Fruit fly (Drosophila melanogaster): ENCODE measurements around the gene mRpL33.
"Not testable (repeated sequence)": the region's sequence is repeated elsewhere in the genome, so short reads cannot be mapped to it uniquely, and the experiment has no call there.

The mRpL33 gene

dm6 chrX:4323911-4324368 lies 1.9 kb upstream of the mRpL33 start:
- peak; percentile 73 for TF ChIP-seq CG9948 (tag; optimal IDR thresholded peaks at IDR 0.05)
- peak; percentile 73 for TF ChIP-seq CG14655 (GFP tag; optimal IDR thresholded peaks at IDR 0.05)
- TF ChIP-seq CG10348 (GFP tag; IDR thresholded peaks at IDR 0.05) = no peak
- TF ChIP-seq EcR (GFP tag; optimal IDR thresholded peaks at IDR 0.05) = no peak
- peak; percentile 28 for TF ChIP-seq D1 (tag; optimal IDR thresholded peaks at IDR 0.05)
- TF ChIP-seq fd96Ca (GFP tag; IDR thresholded peaks at IDR 0.05) = peak; percentile 70; the same call in 2 of the 3 replicates
- TF ChIP-seq CG8301 (tag; optimal IDR thresholded peaks at IDR 0.05) = peak; percentile 68
- TF ChIP-seq CG13204 (GFP tag; optimal IDR thresholded peaks at IDR 0.05) = peak; percentile 44
- TF ChIP-seq Pif1B (GFP tag; optimal IDR thresholded peaks at IDR 0.05) = peak; percentile 63
- peak; percentile 43 for TF ChIP-seq Pif1A (GFP tag; optimal IDR thresholded peaks at IDR 0.05)
- TF ChIP-seq CG15710 (tag; optimal IDR thresholded peaks at IDR 0.05) = peak; percentile 50
- peak; percentile 76 for TF ChIP-seq CG32121 (GFP tag; IDR thresholded peaks at IDR 0.05)
- no peak for TF ChIP-seq gl (tag; optimal IDR thresholded peaks at IDR 0.05)
- peak; percentile 73 for TF ChIP-seq CG4496 (GFP tag; IDR thresholded peaks at IDR 0.05)
- TF ChIP-seq CG8159 (tag; optimal IDR thresholded peaks at IDR 0.05) = peak; percentile 72
- peak; percentile 69 for TF ChIP-seq Snoo (tag; optimal IDR thresholded peaks at IDR 0.05)
- peak; percentile 77 for TF ChIP-seq Ets98B (GFP tag; IDR thresholded peaks at IDR 0.05)
- peak; percentile 54 for TF ChIP-seq CG17806 (tag; optimal IDR thresholded peaks at IDR 0.05)
- 0 out of 2 replicates have a peak, but pooled peaks have one; percentile 23 for TF ChIP-seq rn (GFP tag; IDR thresholded peaks at IDR 0.05)
- TF ChIP-seq CG34367 (tag; optimal IDR thresholded peaks at IDR 0.05) = no peak
- TF ChIP-seq CG12605 (GFP tag; IDR thresholded peaks at IDR 0.05) = 0 out of 2 replicates have a peak, but pooled peaks have one; percentile 45

dm6 chrX:4322234-4323210 lies 491 bp upstream of the mRpL33 start, which contains the start of gene norpA:
norpA (plus strand) TSS chrX:4322626.
- TF ChIP-seq gl (tag; optimal IDR thresholded peaks at IDR 0.05) (peak; percentile 16), Pif1B (GFP tag; optimal IDR thresholded peaks at IDR 0.05) (peak; percentile 53), CG34367 (tag; optimal IDR thresholded peaks at IDR 0.05) (peak; percentile 41), CG12605 (GFP tag; IDR thresholded peaks at IDR 0.05) (peak; percentile 65), fd96Ca (GFP tag; IDR thresholded peaks at IDR 0.05) (peak; percentile 68; the same call in 2 of the 3 replicates), CG10348 (GFP tag; IDR thresholded peaks at IDR 0.05) (no peak), CG14655 (GFP tag; optimal IDR thresholded peaks at IDR 0.05) (no peak), CG4496 (GFP tag; IDR thresholded peaks at IDR 0.05) (peak; percentile 55; the same call in 1 of the 3 replicates), Ets98B (GFP tag; IDR thresholded peaks at IDR 0.05) (peak; percentile 61), CG13204 (GFP tag; optimal IDR thresholded peaks at IDR 0.05) (no peak), rn (GFP tag; IDR thresholded peaks at IDR 0.05) (no peak), CG8301 (tag; optimal IDR thresholded peaks at IDR 0.05) (peak; percentile 46), Pif1A (GFP tag; optimal IDR thresholded peaks at IDR 0.05) (peak; percentile 59), CG17806 (tag; optimal IDR thresholded peaks at IDR 0.05) (peak; percentile 9), EcR (GFP tag; optimal IDR thresholded peaks at IDR 0.05) (no peak), CG15710 (tag; optimal IDR thresholded peaks at IDR 0.05) (peak; percentile 10), CG8159 (tag; optimal IDR thresholded peaks at IDR 0.05) (peak; percentile 10), Snoo (tag; optimal IDR thresholded peaks at IDR 0.05) (peak; percentile 29), CG9948 (tag; optimal IDR thresholded peaks at IDR 0.05) (peak; percentile 35), D1 (tag; optimal IDR thresholded peaks at IDR 0.05) (peak; percentile 70), CG32121 (GFP tag; IDR thresholded peaks at IDR 0.05) (no peak; the same call in 1 of the 2 replicates)

DNA sequence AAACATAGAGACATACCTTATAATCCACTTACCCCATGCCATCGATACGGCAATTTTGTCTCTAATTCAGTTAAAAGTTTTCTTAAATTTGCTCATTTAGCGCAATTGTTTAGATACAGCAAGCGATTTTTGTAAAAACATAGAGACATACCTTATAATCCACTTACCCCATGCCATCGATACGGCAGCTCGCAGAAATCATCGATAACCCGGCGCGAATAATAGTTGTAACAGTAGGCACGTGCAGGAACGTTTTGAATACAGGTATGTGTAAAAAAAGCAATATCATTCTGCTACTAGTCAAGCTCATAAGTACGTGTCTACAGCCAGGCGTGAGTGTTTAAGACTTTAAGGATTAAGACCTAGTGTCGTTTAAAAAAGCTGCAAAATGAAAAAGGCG lies 2.8 kb downstream of the mRpL33 start, which contains the start of gene NO66:
TSS of gene NO66 (plus strand) at position 199 of the 400 bp plus-strand sequence.
- not testable (repeated sequence) for TF ChIP-seq CG32121 (GFP tag; IDR thresholded peaks at IDR 0.05); Ets98B (GFP tag; IDR thresholded peaks at IDR 0.05); EcR (GFP tag; optimal IDR thresholded peaks at IDR 0.05)

dm6 chrX:4318701-4319100 lies 3.3 kb downstream of the mRpL33 start, which contains the start of gene mei-9:
mei-9 (minus strand) TSS chrX:4318801.
- not testable (repeated sequence) for TF ChIP-seq CG4496 (GFP tag; IDR thresholded peaks at IDR 0.05); EcR (GFP tag; optimal IDR thresholded peaks at IDR 0.05); CG14655 (GFP tag; optimal IDR thresholded peaks at IDR 0.05)

DNA sequence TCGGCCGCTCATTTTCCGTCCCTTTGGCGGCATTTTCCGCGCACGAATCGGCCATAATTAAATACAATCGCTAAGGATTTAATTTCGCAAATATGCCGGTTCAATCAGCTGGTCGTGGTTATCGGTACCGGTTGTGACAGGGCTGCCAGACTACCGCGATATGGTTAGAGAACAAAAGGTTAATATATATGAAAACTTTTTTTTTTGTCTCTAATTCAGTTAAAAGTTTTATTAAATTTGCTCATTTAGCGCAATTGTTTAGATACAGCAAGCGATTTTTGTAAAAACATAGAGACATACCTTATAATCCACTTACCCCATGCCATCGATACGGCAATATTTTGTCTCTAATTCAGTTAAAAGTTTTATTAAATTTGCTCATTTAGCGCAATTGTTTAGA lies 4.0 kb downstream of the mRpL33 start:
- peak; percentile 70; the same call in 2 of the 3 replicates for TF ChIP-seq CG4496 (GFP tag; IDR thresholded peaks at IDR 0.05)
- peak; percentile 55 for TF ChIP-seq rn (GFP tag; IDR thresholded peaks at IDR 0.05)
- 0 out of 3 replicates have a peak, but pooled peaks have one; percentile 10 for TF ChIP-seq fd96Ca (GFP tag; IDR thresholded peaks at IDR 0.05)
- TF ChIP-seq CG12605 (GFP tag; IDR thresholded peaks at IDR 0.05) = peak; percentile 36
- peak; percentile 38; the same call in 1 of the 2 replicates for TF ChIP-seq CG32121 (GFP tag; IDR thresholded peaks at IDR 0.05)
- TF ChIP-seq Ets98B (GFP tag; IDR thresholded peaks at IDR 0.05) = peak; percentile 55

DNA sequence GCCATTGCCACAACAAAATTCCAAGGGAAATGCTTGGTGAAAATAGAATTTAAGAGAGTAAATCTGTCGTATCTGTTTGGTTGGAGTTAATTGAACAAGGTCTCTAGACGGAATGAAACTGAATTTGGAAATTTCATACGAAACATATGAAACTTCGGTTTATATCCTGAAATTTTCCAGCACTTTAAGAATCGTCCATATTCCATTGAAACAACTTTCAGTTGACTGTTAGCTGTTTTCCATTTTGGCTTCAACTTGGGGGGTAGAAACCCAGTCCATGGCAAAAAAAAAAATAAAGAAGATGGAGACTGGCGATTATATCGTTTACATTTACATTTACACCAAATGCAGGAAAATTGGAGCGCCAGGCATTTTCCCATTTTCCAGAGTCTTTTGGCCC lies 10.3 kb downstream of the mRpL33 start, which contains the start of gene CG15579:
TSS of gene CG15579 (minus strand) at position 101 of the 400 bp plus-strand sequence.
- no peak for TF ChIP-seq CG4496 (GFP tag; IDR thresholded peaks at IDR 0.05)
- TF ChIP-seq CG32121 (GFP tag; IDR thresholded peaks at IDR 0.05) = no peak
- TF ChIP-seq Pif1B (GFP tag; optimal IDR thresholded peaks at IDR 0.05) = no peak
- no peak for TF ChIP-seq CG10348 (GFP tag; IDR thresholded peaks at IDR 0.05)
- TF ChIP-seq CG17806 (tag; optimal IDR thresholded peaks at IDR 0.05) = no peak
- no peak for TF ChIP-seq Ets98B (GFP tag; IDR thresholded peaks at IDR 0.05)
- no peak for TF ChIP-seq CG8301 (tag; optimal IDR thresholded peaks at IDR 0.05)
- no peak for TF ChIP-seq CG9948 (tag; optimal IDR thresholded peaks at IDR 0.05)
- TF ChIP-seq Pif1A (GFP tag; optimal IDR thresholded peaks at IDR 0.05) = no peak
- no peak for TF ChIP-seq rn (GFP tag; IDR thresholded peaks at IDR 0.05)
- no peak for TF ChIP-seq CG8159 (tag; optimal IDR thresholded peaks at IDR 0.05)
- no peak for TF ChIP-seq D1 (tag; optimal IDR thresholded peaks at IDR 0.05)
- TF ChIP-seq CG12605 (GFP tag; IDR thresholded peaks at IDR 0.05) = no peak
- TF ChIP-seq CG13204 (GFP tag; optimal IDR thresholded peaks at IDR 0.05) = no peak
- TF ChIP-seq fd96Ca (GFP tag; IDR thresholded peaks at IDR 0.05) = no peak
- TF ChIP-seq Snoo (tag; optimal IDR thresholded peaks at IDR 0.05) = no peak
